Worm (Caenorhabditis elegans): ENCODE data around the gene T10C6.7.

- TF ChIP-seq snpc-4 (tag; optimal IDR thresholded peaks at IDR 0.05) (no peak), R02D3.7 (tag; optimal IDR thresholded peaks at IDR 0.05) (no peak), Y48G9A.11 (GFP tag; IDR thresholded peaks at IDR 0.05) (no peak), lin-13 (GFP tag; optimal IDR thresholded peaks at IDR 0.05) (no peak), tag-97 (GFP tag; IDR thresholded peaks at IDR 0.05) (no peak), aha-1 (tag) (no peak), fos-1 (tag; optimal IDR thresholded peaks at IDR 0.05) (no peak), pha-4 (GFP tag; IDR thresholded peaks at IDR 0.05) (no peak), pha-4 (tag; optimal IDR thresholded peaks at IDR 0.05) (no peak), nhr-77 (tag; optimal IDR thresholded peaks at IDR 0.05) (peak; percentile 52), hmg-1.1 (GFP tag; IDR thresholded peaks at IDR 0.05) (no peak), dve-1 (tag; optimal IDR thresholded peaks at IDR 0.05; ENCODE audit: insufficient read depth) (peak; percentile 79), lin-39 (tag; optimal IDR thresholded peaks at IDR 0.05) (no peak), egl-27 (tag; optimal IDR thresholded peaks at IDR 0.05) (no peak), attf-4 (tag; optimal IDR thresholded peaks at IDR 0.05) (no peak)
These were observed 43.8 kb upstream of the T10C6.7 start, which contains the start of the genes F14H3.12 and srj-29 for ce11 chrV:16075250-16075709.

Data from whole organism, L4 larva.